Worm (Caenorhabditis elegans): ENCODE data around the gene F26D11.12.

The F26D11.12 gene

DNA sequence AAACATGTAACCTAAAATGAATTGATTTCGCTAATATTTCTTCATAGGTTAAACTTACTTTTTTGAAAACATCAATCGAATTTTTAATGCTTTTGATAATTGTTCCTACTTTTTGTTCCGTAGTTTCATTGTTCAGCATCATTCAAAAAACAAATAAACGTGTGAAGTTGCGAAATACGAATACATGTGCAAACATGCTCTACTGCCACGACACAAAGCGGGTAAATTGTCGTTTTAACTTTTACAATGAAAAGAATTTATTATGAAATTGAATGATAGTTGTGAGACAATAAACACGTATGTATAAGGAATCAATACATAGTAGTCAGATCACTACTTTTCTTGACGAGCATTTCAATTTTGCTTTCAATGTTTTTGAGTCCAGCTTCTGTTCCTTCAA lies at the start of gene F26D11.12:
Gene F26D11.12, minus strand, starts transcription at position 145 of the 400 bp plus-strand sequence.
- no peak for TF ChIP-seq scrt-1 (GFP tag; IDR thresholded peaks at IDR 0.05)

DNA sequence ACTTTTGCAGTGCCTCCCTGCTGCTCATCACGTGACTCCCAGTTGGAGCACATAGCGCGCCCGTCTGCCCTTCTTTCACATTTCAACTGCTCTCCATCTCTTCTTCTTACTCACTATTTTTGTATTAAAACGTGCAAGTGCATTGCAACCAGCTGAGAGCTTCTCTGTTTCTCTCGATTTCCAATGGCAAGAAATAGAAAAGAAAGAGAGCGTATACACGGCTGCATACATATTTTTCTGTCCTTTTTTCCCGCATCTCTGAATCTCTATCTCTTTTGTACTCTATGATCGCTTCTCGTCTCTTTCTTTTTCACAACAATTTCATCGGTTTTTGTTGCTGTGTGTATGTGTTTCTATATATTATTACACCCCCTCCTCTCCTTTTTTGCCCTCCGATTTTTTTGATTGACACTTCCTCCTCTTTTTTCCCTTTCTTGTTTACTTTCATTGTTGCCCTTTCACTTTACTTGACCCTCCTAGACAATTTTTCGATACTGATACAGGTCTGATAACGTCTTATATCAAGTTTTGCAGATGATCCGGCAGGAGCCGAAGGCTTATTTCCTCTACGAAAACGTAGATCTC lies 45.9 kb upstream of the F26D11.12 start, which contains the start of gene Y97E10AR.1:
Gene Y97E10AR.1, plus strand, starts transcription at position 535 of the 585 bp plus-strand sequence.
- TF ChIP-seq F13C5.2 (tag; optimal IDR thresholded peaks at IDR 0.05) = peak; percentile 22
- no peak for TF ChIP-seq ceh-36 (tag; optimal IDR thresholded peaks at IDR 0.05)
- peak; percentile 40 for TF ChIP-seq hmg-4 (GFP tag; optimal IDR thresholded peaks at IDR 0.05)
- TF ChIP-seq hnd-1 (tag; optimal IDR thresholded peaks at IDR 0.05) = peak; percentile 16

DNA sequence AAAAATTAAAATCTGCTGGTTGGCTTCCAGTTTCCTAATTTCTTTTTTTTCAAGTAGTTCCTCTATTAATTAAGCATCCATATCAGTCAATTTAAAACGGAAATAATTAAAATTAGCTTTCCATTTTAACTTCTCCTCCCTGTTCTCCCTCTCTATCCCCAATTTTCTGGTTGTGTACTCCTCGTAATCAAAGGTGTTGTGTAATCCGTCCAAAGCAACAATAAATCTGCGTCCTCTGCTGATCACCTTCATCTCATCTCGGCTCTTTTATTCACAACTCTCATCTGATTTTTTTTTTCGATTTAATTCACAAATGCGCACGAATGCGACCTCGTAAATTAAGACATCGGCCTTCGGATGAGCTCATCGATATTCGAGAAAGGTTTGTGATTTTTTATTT lies 40.8 kb upstream of the F26D11.12 start, which contains the start of gene Y97E10AR.2:
Gene Y97E10AR.2, plus strand, starts transcription at position 301 of the 400 bp plus-strand sequence.
- no peak for TF ChIP-seq hmbx-1 (tag; optimal IDR thresholded peaks at IDR 0.05)
- TF ChIP-seq B0310.2 (tag; optimal IDR thresholded peaks at IDR 0.05) = no peak
- no peak for TF ChIP-seq F13C5.2 (tag; optimal IDR thresholded peaks at IDR 0.05)
- TF ChIP-seq aly-1 (tag; optimal IDR thresholded peaks at IDR 0.05) = no peak
- TF ChIP-seq sea-1 (GFP tag; conservative IDR thresholded peaks at IDR 0.05) = no peak
- TF ChIP-seq pes-1 (GFP tag; IDR thresholded peaks at IDR 0.05) = no peak
- TF ChIP-seq ama-1 (optimal IDR thresholded peaks at IDR 0.05) = no peak
- no peak for TF ChIP-seq scrt-1 (GFP tag; IDR thresholded peaks at IDR 0.05)
- no peak for TF ChIP-seq tbx-37 (GFP tag; conservative IDR thresholded peaks at IDR 0.05)
- TF ChIP-seq hmg-4 (GFP tag; optimal IDR thresholded peaks at IDR 0.05) = no peak
- no peak for TF ChIP-seq ets-7 (tag; optimal IDR thresholded peaks at IDR 0.05)
- no peak for TF ChIP-seq tbx-11 (GFP tag; IDR thresholded peaks at IDR 0.05)
- TF ChIP-seq ceh-36 (tag; optimal IDR thresholded peaks at IDR 0.05) = no peak
- TF ChIP-seq tra-4 (tag; optimal IDR thresholded peaks at IDR 0.05) = no peak
- TF ChIP-seq ceh-13 (GFP tag; optimal IDR thresholded peaks at IDR 0.05) = no peak
- no peak for TF ChIP-seq hnd-1 (tag; optimal IDR thresholded peaks at IDR 0.05)

DNA sequence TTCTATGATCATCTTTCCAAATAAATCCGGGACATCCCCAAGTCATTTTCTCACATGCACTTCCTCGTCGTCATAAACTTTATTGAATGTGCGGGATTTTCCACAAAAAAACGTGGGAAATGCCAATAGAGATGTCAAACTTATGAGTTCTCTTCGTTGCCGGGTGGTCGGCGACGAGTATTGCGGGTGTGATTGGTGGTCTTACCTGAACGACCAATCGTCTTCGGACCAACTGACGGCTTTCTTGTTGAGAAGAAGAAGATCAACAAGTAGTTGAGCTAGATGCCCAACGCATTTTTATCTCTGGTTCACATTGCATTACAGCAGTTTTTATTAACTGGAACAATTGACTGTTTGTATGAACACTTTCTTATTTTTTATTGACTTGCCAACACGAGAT lies 40.1 kb upstream of the F26D11.12 start:
- TF ChIP-seq F13C5.2 (tag; optimal IDR thresholded peaks at IDR 0.05) (no peak), tbx-37 (GFP tag; conservative IDR thresholded peaks at IDR 0.05) (no peak), ceh-36 (tag; optimal IDR thresholded peaks at IDR 0.05) (no peak), tbx-11 (GFP tag; IDR thresholded peaks at IDR 0.05) (no peak), hmg-4 (GFP tag; optimal IDR thresholded peaks at IDR 0.05) (no peak), tra-4 (tag; optimal IDR thresholded peaks at IDR 0.05) (no peak), hnd-1 (tag; optimal IDR thresholded peaks at IDR 0.05) (no peak), scrt-1 (GFP tag; IDR thresholded peaks at IDR 0.05) (no peak), hmbx-1 (tag; optimal IDR thresholded peaks at IDR 0.05) (no peak), ceh-13 (GFP tag; optimal IDR thresholded peaks at IDR 0.05) (no peak)

DNA sequence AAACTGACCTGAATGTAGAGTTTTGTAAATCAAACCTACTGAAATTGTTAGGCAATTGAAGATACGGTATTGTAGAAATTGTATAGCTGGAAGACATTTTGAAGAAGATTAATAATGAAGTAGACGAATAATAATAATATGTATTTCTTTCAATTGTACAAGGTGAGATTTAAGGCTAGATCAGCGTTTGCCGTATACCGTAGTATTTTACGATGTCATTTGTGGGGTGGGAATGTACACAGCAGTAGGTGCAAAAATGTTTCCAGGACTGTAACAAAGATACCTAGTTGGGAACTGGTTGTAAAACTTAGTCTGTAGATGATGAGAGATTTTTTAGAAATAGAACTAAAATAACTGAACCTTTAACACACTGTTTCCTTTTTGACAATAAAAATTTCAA lies 39.5 kb upstream of the F26D11.12 start, which contains the start of gene ceh-76:
Gene ceh-76, minus strand, starts transcription at position 101 of the 400 bp plus-strand sequence.
- TF ChIP-seq ets-7 (tag; optimal IDR thresholded peaks at IDR 0.05) (no peak), B0310.2 (tag; optimal IDR thresholded peaks at IDR 0.05) (no peak), scrt-1 (GFP tag; IDR thresholded peaks at IDR 0.05) (no peak), ama-1 (optimal IDR thresholded peaks at IDR 0.05) (no peak), aly-1 (tag; optimal IDR thresholded peaks at IDR 0.05) (no peak), flt-1 (GFP tag; IDR thresholded peaks at IDR 0.05) (no peak), hmg-4 (GFP tag; optimal IDR thresholded peaks at IDR 0.05) (no peak), tbx-11 (GFP tag; IDR thresholded peaks at IDR 0.05) (no peak), tra-4 (tag; optimal IDR thresholded peaks at IDR 0.05) (no peak), tbx-37 (GFP tag; conservative IDR thresholded peaks at IDR 0.05) (no peak), F13C5.2 (tag; optimal IDR thresholded peaks at IDR 0.05) (no peak), hnd-1 (tag; optimal IDR thresholded peaks at IDR 0.05) (no peak), pes-1 (GFP tag; IDR thresholded peaks at IDR 0.05) (no peak), sea-1 (GFP tag; conservative IDR thresholded peaks at IDR 0.05) (no peak), hmbx-1 (tag; optimal IDR thresholded peaks at IDR 0.05) (no peak), ceh-13 (GFP tag; optimal IDR thresholded peaks at IDR 0.05) (no peak), ceh-36 (tag; optimal IDR thresholded peaks at IDR 0.05) (no peak)

DNA sequence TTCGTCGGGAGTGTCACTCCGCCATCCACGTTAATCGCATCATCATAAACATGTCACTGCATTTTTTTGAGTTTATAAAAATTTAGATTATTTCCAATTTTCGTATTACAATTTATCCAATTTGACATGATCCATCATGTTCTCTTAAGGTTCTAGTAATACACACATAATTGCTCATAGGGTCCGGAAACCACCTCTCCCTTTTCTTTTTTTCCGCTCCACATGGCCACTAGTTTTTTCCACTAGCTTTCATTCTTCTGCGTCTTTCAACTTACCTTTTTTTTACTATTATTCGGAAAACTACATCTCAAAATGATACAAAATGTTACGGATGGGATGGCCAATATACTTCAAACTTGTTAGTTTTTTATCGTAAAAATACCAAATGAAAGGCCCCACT lies 30.7 kb upstream of the F26D11.12 start, which contains the start of gene Y97E10AL.1:
Gene Y97E10AL.1, plus strand, starts transcription at position 301 of the 400 bp plus-strand sequence.
- TF ChIP-seq sea-1 (GFP tag; conservative IDR thresholded peaks at IDR 0.05) (no peak), hmbx-1 (tag; optimal IDR thresholded peaks at IDR 0.05) (no peak), pes-1 (GFP tag; IDR thresholded peaks at IDR 0.05) (no peak), ama-1 (optimal IDR thresholded peaks at IDR 0.05) (no peak)

DNA sequence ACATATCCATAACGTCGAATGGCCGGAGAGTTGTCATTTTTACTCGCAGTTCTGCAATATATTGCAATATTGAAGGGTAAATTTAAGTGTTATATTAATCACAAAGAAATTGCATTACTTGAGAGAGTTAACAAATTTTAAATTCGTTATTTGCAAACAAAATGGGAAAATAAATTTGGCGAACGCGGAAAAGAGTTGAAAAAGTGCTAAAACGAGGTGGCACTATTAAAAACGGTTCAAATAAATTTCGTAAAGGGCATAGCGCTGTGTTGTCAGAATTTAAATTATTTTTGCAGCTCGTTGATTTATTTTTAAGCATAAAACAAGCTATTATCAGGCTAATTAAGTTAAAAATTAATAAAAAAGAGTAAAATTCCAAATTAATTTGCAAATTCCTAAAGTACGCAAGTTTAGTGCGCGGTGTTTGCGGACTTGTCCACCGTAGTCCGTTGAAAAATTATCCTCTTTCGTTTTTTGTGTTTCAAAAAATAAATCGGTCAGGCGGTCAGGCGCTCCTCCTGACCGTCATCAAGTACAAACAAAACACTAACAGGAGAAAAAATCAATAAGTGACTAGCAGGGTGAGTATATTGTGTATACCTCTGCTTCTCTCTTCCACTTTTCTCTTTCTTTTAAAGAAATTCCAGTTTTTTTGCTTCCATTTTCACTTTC lies 28.4 kb upstream of the F26D11.12 start, which contains the start of the genes natb-1 and abhd-12:
Gene natb-1, minus strand, starts transcription at position 51 of the 672 bp plus-strand sequence.
Gene abhd-12, plus strand, starts transcription at position 499 of the 672 bp plus-strand sequence.
- TF ChIP-seq pes-1 (GFP tag; IDR thresholded peaks at IDR 0.05) (no peak), ets-7 (tag; optimal IDR thresholded peaks at IDR 0.05) (no peak), ceh-13 (GFP tag; optimal IDR thresholded peaks at IDR 0.05) (no peak)

DNA sequence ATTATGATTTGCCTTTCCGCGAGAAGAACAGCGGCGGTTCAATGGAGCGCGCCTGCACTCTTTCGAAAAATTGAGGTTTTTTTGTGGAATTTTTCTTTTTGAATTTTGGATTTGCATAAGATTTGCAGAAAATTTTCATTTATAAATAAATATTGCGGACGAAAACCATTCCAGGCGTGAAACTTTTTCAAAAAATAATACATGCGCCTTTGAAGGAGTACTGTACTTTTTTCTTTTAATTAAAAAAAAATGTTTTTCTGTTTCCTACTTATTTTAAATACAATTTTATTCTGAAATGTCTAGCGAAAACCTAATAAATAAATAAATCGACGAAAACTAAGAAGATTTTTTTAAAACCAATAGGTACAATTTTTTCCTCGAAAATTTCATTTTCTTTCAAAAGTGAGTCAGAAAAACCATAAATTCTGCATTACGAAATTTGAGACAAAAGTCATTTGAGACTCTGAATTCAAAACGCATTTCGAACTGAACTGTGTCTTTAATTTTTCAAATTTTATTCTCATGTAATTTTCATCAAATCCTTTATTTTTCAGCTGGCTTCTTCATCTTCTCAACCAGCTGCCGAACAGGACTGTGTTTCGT lies 26.0 kb upstream of the F26D11.12 start, which contains the start of gene F26D11.1:
Gene F26D11.1, plus strand, starts transcription at position 553 of the 603 bp plus-strand sequence.
- TF ChIP-seq ets-7 (tag; optimal IDR thresholded peaks at IDR 0.05) (no peak), hmbx-1 (tag; optimal IDR thresholded peaks at IDR 0.05) (no peak), hmg-4 (GFP tag; optimal IDR thresholded peaks at IDR 0.05) (no peak), pes-1 (GFP tag; IDR thresholded peaks at IDR 0.05) (no peak), hnd-1 (tag; optimal IDR thresholded peaks at IDR 0.05) (no peak), ama-1 (optimal IDR thresholded peaks at IDR 0.05) (no peak), tbx-11 (GFP tag; IDR thresholded peaks at IDR 0.05) (no peak), aly-1 (tag; optimal IDR thresholded peaks at IDR 0.05) (no peak), ceh-13 (GFP tag; optimal IDR thresholded peaks at IDR 0.05) (no peak), flt-1 (GFP tag; IDR thresholded peaks at IDR 0.05) (no peak), scrt-1 (GFP tag; IDR thresholded peaks at IDR 0.05) (no peak), B0310.2 (tag; optimal IDR thresholded peaks at IDR 0.05) (no peak), sea-1 (GFP tag; conservative IDR thresholded peaks at IDR 0.05) (no peak), ceh-36 (tag; optimal IDR thresholded peaks at IDR 0.05) (no peak), tra-4 (tag; optimal IDR thresholded peaks at IDR 0.05) (no peak), tbx-37 (GFP tag; conservative IDR thresholded peaks at IDR 0.05) (no peak), F13C5.2 (tag; optimal IDR thresholded peaks at IDR 0.05) (no peak)

Data from whole organism, early embryonic.